Worm (Caenorhabditis elegans): ENCODE results near the gene txdc-12.1.

The txdc-12.1 gene

DNA sequence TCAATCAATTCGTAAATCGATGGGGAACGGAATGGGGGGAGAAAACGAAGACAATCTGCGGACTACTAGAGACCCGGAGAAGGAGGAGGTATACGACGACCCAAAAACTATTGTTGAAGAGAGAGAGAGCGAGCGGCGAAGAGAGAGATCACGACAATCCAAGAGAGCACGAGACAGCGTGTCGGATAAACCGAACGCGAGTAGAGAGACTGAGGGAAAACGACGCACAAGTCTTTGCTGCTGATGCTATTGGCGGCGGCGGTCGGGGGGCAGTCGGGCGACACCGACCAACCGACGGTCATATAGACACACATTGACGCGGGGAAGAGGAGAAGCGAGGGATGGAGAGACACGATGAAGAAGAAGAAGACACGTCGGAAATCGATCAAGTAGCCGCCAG, 17.7 kb upstream of the txdc-12.1 start (continued):
- TF ChIP-seq Y53G8AR.9 (GFP tag; conservative IDR thresholded peaks at IDR 0.05) (0 out of 2 replicates have a peak, but pooled peaks have one; percentile 14), nhr-80 (tag; optimal IDR thresholded peaks at IDR 0.05) (peak; percentile 40), ceh-27 (GFP tag; optimal IDR thresholded peaks at IDR 0.05) (peak; percentile 78), lin-40 (tag; optimal IDR thresholded peaks at IDR 0.05) (peak; percentile 73), gei-17 (GFP tag; optimal IDR thresholded peaks at IDR 0.05) (peak; percentile 36), attf-5 (GFP tag; optimal IDR thresholded peaks at IDR 0.05) (peak; percentile 63), mcd-1 (GFP tag; IDR thresholded peaks at IDR 0.05) (peak; percentile 68), snpc-4 (GFP tag; optimal IDR thresholded peaks at IDR 0.05) (peak; percentile 62), snpc-4 (tag; optimal IDR thresholded peaks at IDR 0.05) (peak; percentile 50 to 87 (median 81)), lin-26 (GFP tag; IDR thresholded peaks at IDR 0.05) (0 out of 2 replicates have a peak, but pooled peaks have one; percentile 59), rec-8 (tag; optimal IDR thresholded peaks at IDR 0.05) (no peak), lin-54 (GFP tag; optimal IDR thresholded peaks at IDR 0.05) (peak; percentile 27), nfyb-1 (GFP tag; IDR thresholded peaks at IDR 0.05) (peak; percentile 79), tlf-1 (GFP tag; optimal IDR thresholded peaks at IDR 0.05) (no peak)

DNA sequence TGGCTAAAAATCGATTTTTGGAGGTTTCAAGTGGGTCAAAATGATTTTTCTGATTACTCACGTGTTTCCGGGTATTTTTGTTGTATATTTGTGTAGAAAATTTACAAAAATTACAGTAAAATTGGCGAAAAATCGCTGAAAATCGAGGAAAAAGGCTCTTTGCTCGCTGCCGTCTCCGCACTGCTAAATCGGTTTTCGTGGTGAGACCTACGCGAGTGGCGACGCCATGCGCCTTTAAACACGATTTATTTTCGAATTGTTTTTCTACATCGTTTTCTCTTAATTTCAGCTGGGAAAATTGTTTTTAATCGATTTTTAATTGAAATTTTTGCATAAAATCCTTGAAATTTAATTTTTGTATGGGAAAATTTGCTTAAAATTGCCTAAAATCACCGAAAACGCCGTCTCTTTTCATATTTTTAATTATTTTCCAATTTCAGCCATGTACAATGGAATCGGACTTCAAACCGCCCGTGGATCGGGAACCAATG, 15.2 kb upstream of the txdc-12.1 start, which contains the start of the genes pqn-87 and rsr-2:
TSS of gene pqn-87 (minus strand) at position 171 of the 491 bp plus-strand sequence.
TSS of gene rsr-2 (plus strand) at position 441 of the 491 bp plus-strand sequence.
- TF ChIP-seq ekl-4 (GFP tag; IDR thresholded peaks at IDR 0.05): no peak
- TF ChIP-seq F33H1.4 (GFP tag; IDR thresholded peaks at IDR 0.05): peak; percentile 83
- no peak for TF ChIP-seq ztf-22 (GFP tag; optimal IDR thresholded peaks at IDR 0.05)
- TF ChIP-seq hmg-1.2 (GFP tag; IDR thresholded peaks at IDR 0.05): peak; percentile 15; the same call in 1 of the 2 replicates
- no peak for TF ChIP-seq snpc-4 (GFP tag; optimal IDR thresholded peaks at IDR 0.05)
- peak in 1 of 4 experiments; percentile 14 for TF ChIP-seq snpc-4 (tag; optimal IDR thresholded peaks at IDR 0.05)
- no peak for TF ChIP-seq madf-10 (tag; optimal IDR thresholded peaks at IDR 0.05)
- TF ChIP-seq madf-6 (GFP tag; IDR thresholded peaks at IDR 0.05): peak; percentile 11; the same call in 1 of the 2 replicates
- peak; percentile 46; the same call in 1 of the 2 replicates for TF ChIP-seq dox-1 (GFP tag; IDR thresholded peaks at IDR 0.05)
- no peak for TF ChIP-seq hrde-1 (tag; optimal IDR thresholded peaks at IDR 0.05; ENCODE audit: borderline replicate concordance)
- no peak for TF ChIP-seq rec-8 (tag; optimal IDR thresholded peaks at IDR 0.05)
- TF ChIP-seq efl-1 (GFP tag; optimal IDR thresholded peaks at IDR 0.05): peak; percentile 55
- peak; percentile 51 for TF ChIP-seq lsl-1 (GFP tag; optimal IDR thresholded peaks at IDR 0.05)
- no peak for TF ChIP-seq ztf-28 (GFP tag; IDR thresholded peaks at IDR 0.05)

DNA sequence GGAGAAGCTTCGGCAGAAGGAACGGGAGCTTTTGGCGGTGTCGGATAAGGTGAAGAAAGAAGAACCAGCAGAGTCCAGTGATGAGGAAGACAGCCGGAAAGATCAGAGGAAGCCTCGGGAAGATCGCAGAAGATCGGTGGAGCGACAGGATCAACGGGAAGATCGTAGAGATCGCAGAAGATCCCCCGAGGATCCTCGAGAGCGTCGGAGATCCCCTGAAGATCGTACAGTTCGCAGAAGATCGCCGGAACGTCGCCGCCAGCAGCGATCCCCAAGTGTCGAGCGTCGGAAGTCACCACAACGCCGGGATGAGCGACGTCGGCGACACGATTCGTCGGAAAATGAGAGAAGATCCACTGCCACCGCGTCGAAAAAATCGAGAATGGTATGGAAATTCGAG, 14.0 kb upstream of the txdc-12.1 start:
- TF ChIP-seq zfh-2 (GFP tag; conservative IDR thresholded peaks at IDR 0.05) (peak; percentile 45; the same call in 1 of the 2 replicates), egrh-3 (GFP tag; IDR thresholded peaks at IDR 0.05) (peak; percentile 57; the same call in 1 of the 2 replicates), hlh-12 (tag; optimal IDR thresholded peaks at IDR 0.05) (no peak)

DNA sequence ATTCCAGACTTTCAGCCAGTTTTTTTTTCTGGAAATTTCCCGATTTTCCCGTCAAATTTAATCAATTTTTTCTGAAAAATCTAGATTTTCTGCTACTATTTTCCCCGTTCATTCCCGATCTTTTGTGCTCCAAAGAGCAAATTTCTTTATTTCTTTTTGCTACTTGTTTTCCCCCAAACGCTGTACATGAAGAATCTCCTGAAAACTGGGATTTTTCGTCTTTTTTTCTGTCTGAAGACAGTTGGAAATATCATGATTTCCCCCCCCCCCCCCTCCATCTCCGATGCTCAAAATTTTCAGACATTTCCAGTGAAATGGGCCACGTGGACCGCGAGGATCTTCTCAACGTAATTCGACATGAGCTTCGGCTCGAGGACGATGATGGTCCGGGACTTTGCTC, 12.2 kb upstream of the txdc-12.1 start, which contains the start of gene sinh-1:
TSS of gene sinh-1 (plus strand) at position 301 of the 400 bp plus-strand sequence.
- no peak for TF ChIP-seq snpc-4 (GFP tag; optimal IDR thresholded peaks at IDR 0.05)
- TF ChIP-seq snpc-4 (tag; optimal IDR thresholded peaks at IDR 0.05): no peak
- TF ChIP-seq nhr-120 (GFP tag; IDR thresholded peaks at IDR 0.05): no peak

DNA sequence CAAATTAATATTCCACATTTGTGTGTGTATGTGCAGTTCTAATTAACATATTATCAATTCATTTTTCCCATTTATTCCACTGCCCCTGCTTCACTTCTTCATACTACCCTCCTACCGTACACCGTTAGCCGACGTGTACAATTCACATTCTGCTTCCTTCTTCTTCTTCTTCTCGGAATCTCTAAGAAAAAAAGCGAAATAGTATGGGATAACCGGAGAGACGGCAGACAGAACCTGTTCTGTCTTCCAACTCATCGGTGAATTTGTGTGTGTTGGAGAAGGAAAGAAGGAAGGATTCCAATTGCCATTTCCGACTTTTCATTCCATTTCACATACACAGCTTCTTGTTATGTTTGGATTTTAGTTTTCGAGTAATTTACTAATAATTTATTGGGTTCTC, 2.6 kb upstream of the txdc-12.1 start:
- no peak for TF ChIP-seq ztf-18 (tag; optimal IDR thresholded peaks at IDR 0.05)
- TF ChIP-seq let-607 (tag; optimal IDR thresholded peaks at IDR 0.05): peak in 1 of 2 experiments; percentile 78
